Worm (Caenorhabditis elegans) whole organism, dauer: ENCODE results near the gene iff-2.

Experiments used
- unc-62 ChIP-seq: sonication (generic microtip); optimal IDR thresholded peaks from 2 replicates; lab custom pipeline; 2017; ENCODE audit warnings: missing biosample characterization, missing genetic modification reagents, missing genetic modification characterization

iff-2 gene

ce11 chrII:8561227-8561626, at the start of gene iff-2:
TSS of gene iff-2 (minus strand) at chrII:8561367.
- TF ChIP-seq unc-62 (GFP tag; lab: Kevin White, UChicago): no peak

- no peak for TF ChIP-seq unc-62 (GFP tag; lab: Kevin White, UChicago)
Observed at ce11 chrII:8610585-8610984, 49.4 kb upstream of the iff-2 start.

ce11 chrII:8610085-8610484, 48.9 kb upstream of the iff-2 start, which contains the start of gene F28C6.9:
TSS of gene F28C6.9 (minus strand) at chrII:8610185.
- TF ChIP-seq unc-62 (GFP tag; lab: Kevin White, UChicago): no peak

- no peak for TF ChIP-seq unc-62 (GFP tag; lab: Kevin White, UChicago)
Observed at ce11 chrII:8607662-8608061, 46.5 kb upstream of the iff-2 start, which contains the start of gene F28C6.10. TSS of gene F28C6.10 (plus strand) at chrII:8607962.

ce11 chrII:8606549-8606948, 45.4 kb upstream of the iff-2 start, which contains the start of gene F28C6.8:
TSS of gene F28C6.8 (plus strand) at chrII:8606849.
- no peak for TF ChIP-seq unc-62 (GFP tag; lab: Kevin White, UChicago)

ce11 chrII:8603567-8604359, 42.6 kb upstream of the iff-2 start, which contains the start of gene suf-1:
TSS of gene suf-1 (plus strand) at chrII:8603846.
- TF ChIP-seq unc-62 (GFP tag; lab: Kevin White, UChicago): no peak

ce11 chrII:8602337-8602944, 41.3 kb upstream of the iff-2 start, which contains the start of the genes cpf-1 and rpl-26:
TSS of gene cpf-1 (minus strand) at chrII:8602440.
TSS of gene rpl-26 (plus strand) at chrII:8602785.
- TF ChIP-seq unc-62 (GFP tag; lab: Kevin White, UChicago): no peak

- TF ChIP-seq unc-62 (GFP tag; lab: Kevin White, UChicago): no peak
Observed at ce11 chrII:8600165-8600564, 39.0 kb upstream of the iff-2 start, which contains the start of gene pigg-1. TSS of gene pigg-1 (minus strand) at chrII:8600265.

ce11 chrII:8599214-8599613, 38.0 kb upstream of the iff-2 start, which contains the start of gene F28C6.5:
TSS of gene F28C6.5 (plus strand) at chrII:8599514.
- TF ChIP-seq unc-62 (GFP tag; lab: Kevin White, UChicago): no peak

- TF ChIP-seq unc-62 (GFP tag; lab: Kevin White, UChicago): no peak
Observed at ce11 chrII:8593840-8594625, 32.9 kb upstream of the iff-2 start, which contains the start of gene aptf-3. TSS of gene aptf-3 (plus strand) at chrII:8594190.

ce11 chrII:8590684-8591083, 29.5 kb upstream of the iff-2 start, which contains the start of gene aptf-4:
TSS of gene aptf-4 (plus strand) at chrII:8590984.
- TF ChIP-seq unc-62 (GFP tag; lab: Kevin White, UChicago): no peak

ce11 chrII:8589227-8589626, 28.1 kb upstream of the iff-2 start:
- no peak for TF ChIP-seq unc-62 (GFP tag; lab: Kevin White, UChicago)

- no peak for TF ChIP-seq unc-62 (GFP tag; lab: Kevin White, UChicago)
Observed at ce11 chrII:8588442-8588841, 27.3 kb upstream of the iff-2 start.

ce11 chrII:8587660-8588230, 26.6 kb upstream of the iff-2 start:
- TF ChIP-seq unc-62 (GFP tag; lab: Kevin White, UChicago): no peak

- no peak for TF ChIP-seq unc-62 (GFP tag; lab: Kevin White, UChicago)
Observed at ce11 chrII:8585921-8586320, 24.8 kb upstream of the iff-2 start.
